Fruit fly (Drosophila melanogaster): Measurements from ENCODE around the gene CG5149.

CG5149 gene

DNA sequence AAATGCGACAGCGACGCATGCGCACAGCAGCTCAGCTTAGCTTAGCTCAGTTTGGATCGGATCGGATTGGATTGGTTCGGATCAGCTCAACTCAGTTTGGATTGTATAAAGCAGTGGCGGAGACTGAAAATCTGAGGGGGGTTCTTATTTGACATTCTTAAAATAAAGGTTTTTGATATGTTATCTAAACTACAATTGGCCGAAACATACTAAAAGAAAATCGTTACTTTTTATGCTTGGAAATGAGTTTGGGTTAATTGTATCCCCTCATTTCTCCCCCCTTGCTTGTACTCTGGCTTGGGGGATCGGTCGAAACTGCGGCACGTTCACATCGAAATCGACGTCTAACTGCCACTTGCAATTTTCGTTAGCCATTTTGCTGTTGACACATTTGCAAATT lies 11.9 kb downstream of the CG5149 start (continued):
- TF ChIP-seq Dek (tag; optimal IDR thresholded peaks at IDR 0.05) (no peak), chinmo (GFP tag; IDR thresholded peaks at IDR 0.05; ENCODE audit: partially characterized antibody) (no peak), CG2199 (GFP tag; IDR thresholded peaks at IDR 0.05) (no peak), CG4360 (GFP tag; IDR thresholded peaks at IDR 0.05) (no peak), Xbp1 (GFP tag; optimal IDR thresholded peaks at IDR 0.05) (peak; percentile 25), pan (optimal IDR thresholded peaks at IDR 0.05) (no peak), pan (GFP tag; optimal IDR thresholded peaks at IDR 0.05 in 1 of 2, IDR thresholded peaks at IDR 0.05 in 1 of 2) (peak in 1 of 2 experiments; percentile 75), CG17359 (tag; optimal IDR thresholded peaks at IDR 0.05) (no peak), onecut (GFP tag; IDR thresholded peaks at IDR 0.05) (0 out of 2 replicates have a peak, but pooled peaks have one; percentile 15), dan (GFP tag; IDR thresholded peaks at IDR 0.05) (no peak), CG4730 (GFP tag; IDR thresholded peaks at IDR 0.05) (peak; percentile 32; the same call in 1 of the 2 replicates), Fer3 (tag; optimal IDR thresholded peaks at IDR 0.05) (no peak), CG1647 (GFP tag; optimal IDR thresholded peaks at IDR 0.05) (no peak), hbn (GFP tag; IDR thresholded peaks at IDR 0.05; ENCODE audit: partially characterized antibody) (no peak), CG12219 (GFP tag; optimal IDR thresholded peaks at IDR 0.05) (peak; percentile 27), CG10959 (GFP tag; IDR thresholded peaks at IDR 0.05) (no peak), CG10267 (tag; optimal IDR thresholded peaks at IDR 0.05) (no peak), CG11560 (tag; IDR thresholded peaks at IDR 0.05) (no peak), Spps (tag; optimal IDR thresholded peaks at IDR 0.05) (no peak), Trl (optimal IDR thresholded peaks at IDR 0.05) (no peak), Trl (GFP tag; optimal IDR thresholded peaks at IDR 0.05) (peak; percentile 5), CG11695 (GFP tag; IDR thresholded peaks at IDR 0.05) (no peak), TFAM (GFP tag; optimal IDR thresholded peaks at IDR 0.05) (no peak), Aef1 (GFP tag; IDR thresholded peaks at IDR 0.05) (no peak), toy (GFP tag; IDR thresholded peaks at IDR 0.05) (no peak), CG7839 (tag; optimal IDR thresholded peaks at IDR 0.05) (no peak), jumu (GFP tag; optimal IDR thresholded peaks at IDR 0.05) (no peak), CG8089 (GFP tag; optimal IDR thresholded peaks at IDR 0.05) (no peak), amos (GFP tag; IDR thresholded peaks at IDR 0.05; ENCODE audit: partially characterized antibody) (no peak), so (GFP tag; IDR thresholded peaks at IDR 0.05) (peak; percentile 48; the same call in 2 of the 3 replicates), CG10462 (GFP tag; optimal IDR thresholded peaks at IDR 0.05) (no peak), Med (GFP tag) (no peak), NFAT (GFP tag; IDR thresholded peaks at IDR 0.05) (no peak), CG4820 (GFP tag; optimal IDR thresholded peaks at IDR 0.05) (no peak), MBD-R2 (GFP tag; IDR thresholded peaks at IDR 0.05) (no peak), CG13287 (GFP tag; IDR thresholded peaks at IDR 0.05; ENCODE audit: partially characterized antibody) (no peak), bcd (GFP tag; optimal IDR thresholded peaks at IDR 0.05) (no peak), sc (optimal IDR thresholded peaks at IDR 0.05) (no peak), sc (GFP tag; optimal IDR thresholded peaks at IDR 0.05) (no peak), Max (GFP tag; optimal IDR thresholded peaks at IDR 0.05) (no peak), hkb (optimal IDR thresholded peaks at IDR 0.05) (no peak), hkb (GFP tag; IDR thresholded peaks at IDR 0.05) (peak; percentile 77), CG16779 (GFP tag; IDR thresholded peaks at IDR 0.05) (no peak), lab (GFP tag; optimal IDR thresholded peaks at IDR 0.05) (no peak), B-H1 (GFP tag; IDR thresholded peaks at IDR 0.05) (peak; percentile 27; the same call in 1 of the 3 replicates), bab2 (GFP tag; optimal IDR thresholded peaks at IDR 0.05) (peak; percentile 4), ato (GFP tag; IDR thresholded peaks at IDR 0.05; ENCODE audit: partially characterized antibody) (no peak), luna (GFP tag; optimal IDR thresholded peaks at IDR 0.05) (no peak), dati (GFP tag; IDR thresholded peaks at IDR 0.05) (no peak), pzg (GFP tag; optimal IDR thresholded peaks at IDR 0.05) (no peak), C15 (GFP tag; IDR thresholded peaks at IDR 0.05) (0 out of 3 replicates have a peak, but pooled peaks have one; percentile 33), CG8765 (GFP tag; IDR thresholded peaks at IDR 0.05) (no peak), H15 (GFP tag; IDR thresholded peaks at IDR 0.05) (no peak)

All from whole organism, embryonic.